Fruit fly (Drosophila melanogaster): ENCODE data around the gene CG43317.
A peak's percentile ranks its signal among the peaks of the same experiment; 100 is the strongest.

The CG43317 gene

dm6 chr3R:15816276-15816675, 17.9 kb downstream of the CG43317 start (continued):
- no peak for TF ChIP-seq Hr3 (GFP tag; optimal IDR thresholded peaks at IDR 0.05)
- TF ChIP-seq Usf (GFP tag; optimal IDR thresholded peaks at IDR 0.05) = no peak
- TF ChIP-seq CG14014 (GFP tag; IDR thresholded peaks at IDR 0.05) = no peak
- TF ChIP-seq hbn (GFP tag; IDR thresholded peaks at IDR 0.05; ENCODE audit: partially characterized antibody) = no peak
- TF ChIP-seq rib (GFP tag; IDR thresholded peaks at IDR 0.05) = no peak
- no peak for TF ChIP-seq HLH3B (GFP tag; IDR thresholded peaks at IDR 0.05)
- no peak for TF ChIP-seq C15 (GFP tag; IDR thresholded peaks at IDR 0.05)
- TF ChIP-seq CG10543 (GFP tag; optimal IDR thresholded peaks at IDR 0.05) = no peak
- peak; percentile 19; the same call in 1 of the 4 replicates for TF ChIP-seq Gug (GFP tag; IDR thresholded peaks at IDR 0.05)
- 0 out of 2 replicates have a peak, but pooled peaks have one; percentile 34 for TF ChIP-seq CG6689 (GFP tag; IDR thresholded peaks at IDR 0.05)
- TF ChIP-seq pan (optimal IDR thresholded peaks at IDR 0.05) = no peak
- TF ChIP-seq pan (GFP tag; optimal IDR thresholded peaks at IDR 0.05 in 1 of 2, IDR thresholded peaks at IDR 0.05 in 1 of 2) = peak in 1 of 2 experiments; percentile 35
- no peak for TF ChIP-seq trh (GFP tag; optimal IDR thresholded peaks at IDR 0.05)
- 0 out of 2 replicates have a peak, but pooled peaks have one; percentile 39 for TF ChIP-seq CG4730 (GFP tag; IDR thresholded peaks at IDR 0.05)
- TF ChIP-seq insv (GFP tag; optimal IDR thresholded peaks at IDR 0.05) = no peak
- no peak for TF ChIP-seq Lhr (GFP tag; optimal IDR thresholded peaks at IDR 0.05)
- no peak for TF ChIP-seq oc (tag; optimal IDR thresholded peaks at IDR 0.05)
- no peak for TF ChIP-seq Aef1 (GFP tag; IDR thresholded peaks at IDR 0.05)
- TF ChIP-seq CG8944 (GFP tag; optimal IDR thresholded peaks at IDR 0.05) = no peak
- no peak for TF ChIP-seq gsb-n (tag; optimal IDR thresholded peaks at IDR 0.05)
- no peak for TF ChIP-seq nom (GFP tag; optimal IDR thresholded peaks at IDR 0.05)
- no peak for TF ChIP-seq eyg (GFP tag; optimal IDR thresholded peaks at IDR 0.05)
- TF ChIP-seq CG1602 (GFP tag; optimal IDR thresholded peaks at IDR 0.05) = no peak
- TF ChIP-seq Hsf (GFP tag; optimal IDR thresholded peaks at IDR 0.05) = peak; percentile 8
- TF ChIP-seq wdn (GFP tag; IDR thresholded peaks at IDR 0.05) = 0 out of 2 replicates have a peak, but pooled peaks have one; percentile 5
- TF ChIP-seq CG3847 (GFP tag; IDR thresholded peaks at IDR 0.05) = no peak
- no peak for TF ChIP-seq lola (GFP tag; optimal IDR thresholded peaks at IDR 0.05)
- no peak for TF ChIP-seq CG12104 (GFP tag; optimal IDR thresholded peaks at IDR 0.05)
- no peak for TF ChIP-seq amos (GFP tag; IDR thresholded peaks at IDR 0.05; ENCODE audit: partially characterized antibody)
- TF ChIP-seq slou (GFP tag; optimal IDR thresholded peaks at IDR 0.05) = no peak
- peak; percentile 92 for TF ChIP-seq Ets65A (GFP tag)
- TF ChIP-seq Doc2 (GFP tag; IDR thresholded peaks at IDR 0.05) = no peak
- no peak for TF ChIP-seq jing (GFP tag; optimal IDR thresholded peaks at IDR 0.05)
- TF ChIP-seq CG13624 (GFP tag; optimal IDR thresholded peaks at IDR 0.05) = no peak
- no peak for TF ChIP-seq CG10431 (GFP tag; optimal IDR thresholded peaks at IDR 0.05)
- no peak for TF ChIP-seq Nf-YB (GFP tag; optimal IDR thresholded peaks at IDR 0.05)
- TF ChIP-seq CG7745 (tag; optimal IDR thresholded peaks at IDR 0.05) = no peak
- TF ChIP-seq Bgb (GFP tag; IDR thresholded peaks at IDR 0.05; ENCODE audit: partially characterized antibody) = no peak
- no peak for TF ChIP-seq her (GFP tag; optimal IDR thresholded peaks at IDR 0.05)
- TF ChIP-seq Fer1 (GFP tag; optimal IDR thresholded peaks at IDR 0.05) = no peak
- no peak for TF ChIP-seq H2.0 (GFP tag; IDR thresholded peaks at IDR 0.05)
- peak; percentile 34 to 39 for TF ChIP-seq chif (GFP tag; optimal IDR thresholded peaks at IDR 0.05)
- TF ChIP-seq CG11093 (GFP tag; IDR thresholded peaks at IDR 0.05) = no peak
- no peak for TF ChIP-seq CG17802 (tag; optimal IDR thresholded peaks at IDR 0.05)
- TF ChIP-seq p53 (GFP tag; optimal IDR thresholded peaks at IDR 0.05) = no peak
- TF ChIP-seq Camta (GFP tag; optimal IDR thresholded peaks at IDR 0.05) = no peak
- TF ChIP-seq CG10654 (GFP tag; optimal IDR thresholded peaks at IDR 0.05) = no peak
- TF ChIP-seq gem (tag; optimal IDR thresholded peaks at IDR 0.05) = peak; percentile 53
- no peak for TF ChIP-seq CG6254 (GFP tag; optimal IDR thresholded peaks at IDR 0.05)
- no peak for TF ChIP-seq crol (GFP tag; IDR thresholded peaks at IDR 0.05)
- TF ChIP-seq CG4404 (GFP tag; IDR thresholded peaks at IDR 0.05) = peak; percentile 48
- TF ChIP-seq al (GFP tag; IDR thresholded peaks at IDR 0.05) = no peak

Data from whole organism, embryonic.